Fruit fly (Drosophila melanogaster) whole organism, embryonic: ENCODE data around the gene CG10750.

Experiments used
- ATbp ChIP-seq: fragments of 200-800 bp; sonication (Bioruptor generic); optimal IDR thresholded peaks from 2 replicates; lab custom pipeline; 2017; ENCODE audit warnings: missing biosample characterization, mild to moderate bottlenecking, missing genetic modification characterization, missing genetic modification reagents
- CG10431 ChIP-seq: fragments of 200-800 bp; sonication (Bioruptor generic); optimal IDR thresholded peaks from 3 replicates; lab custom pipeline; 2018; ENCODE audit warnings: missing biosample characterization, mild to moderate bottlenecking, missing genetic modification characterization
- CG11504 ChIP-seq: fragments of 200-800 bp; sonication (Bioruptor generic); optimal IDR thresholded peaks from 3 replicates; lab custom pipeline; 2019; ENCODE audit warnings: missing biosample characterization, mild to moderate bottlenecking, missing genetic modification characterization, moderate library complexity
- CG13287 ChIP-seq: fragments of 200-800 bp; sonication (Bioruptor generic); IDR thresholded peaks from 2 replicates; pipeline ENCODE4 v1.3.6; 2022; ENCODE audit warnings: missing biosample characterization, missing genetic modification characterization; ENCODE audit not compliant: partially characterized antibody
- CG13624 ChIP-seq: fragments of 200-800 bp; sonication (Bioruptor generic); optimal IDR thresholded peaks from 2 replicates; lab custom pipeline; 2016; ENCODE audit warnings: missing biosample characterization, missing genetic modification characterization
- CG14014 ChIP-seq: fragments of 200-800 bp; sonication (Bioruptor generic); IDR thresholded peaks from 2 replicates; pipeline ENCODE4 v1.3.6; 2022; ENCODE audit warnings: missing biosample characterization, missing genetic modification characterization
- CG15269 ChIP-seq: fragments of 200-800 bp; sonication (Bioruptor generic); optimal IDR thresholded peaks from 2 replicates; lab custom pipeline; 2018; ENCODE audit warnings: missing biosample characterization, mild to moderate bottlenecking, missing genetic modification characterization, moderate library complexity
- CG1647 ChIP-seq: fragments of 200-800 bp; sonication (Bioruptor generic); optimal IDR thresholded peaks from 3 replicates; lab custom pipeline; 2016; ENCODE audit warnings: missing biosample characterization, missing genetic modification characterization
- CG2199 ChIP-seq: fragments of 200-800 bp; sonication (Bioruptor generic); IDR thresholded peaks from 3 replicates; pipeline ENCODE4 v1.3.6; 2022; ENCODE audit warnings: missing biosample characterization, missing genetic modification characterization
- CG30020 ChIP-seq: fragments of 200-800 bp; optimal IDR thresholded peaks from 2 replicates; lab custom pipeline; 2019; ENCODE audit warnings: missing biosample characterization, mild to moderate bottlenecking, missing genetic modification characterization, moderate library complexity
- CG31441 ChIP-seq: fragments of 200-800 bp; sonication (Bioruptor generic); IDR thresholded peaks from 2 replicates; pipeline ENCODE4 v1.3.6; 2022; ENCODE audit warnings: missing biosample characterization, missing genetic modification characterization
- CG32532 ChIP-seq: fragments of 200-800 bp; sonication (Bioruptor generic); IDR thresholded peaks from 2 replicates; pipeline ENCODE4 v1.3.6; 2022; ENCODE audit warnings: missing biosample characterization, missing genetic modification characterization
- CG34376 ChIP-seq: fragments of 200-800 bp; sonication (Bioruptor generic); optimal IDR thresholded peaks from 2 replicates; lab custom pipeline; 2018; ENCODE audit warnings: missing biosample characterization, mild to moderate bottlenecking, missing genetic modification characterization
- CG4820 ChIP-seq: fragments of 200-800 bp; sonication (Bioruptor generic); optimal IDR thresholded peaks from 3 replicates; lab custom pipeline; 2016; ENCODE audit warnings: missing biosample characterization, missing genetic modification characterization
- CG6254 ChIP-seq: fragments of 200-800 bp; sonication (Bioruptor generic); optimal IDR thresholded peaks from 3 replicates; lab custom pipeline; 2017; ENCODE audit warnings: mild to moderate bottlenecking, missing biosample characterization, missing genetic modification reagents, missing genetic modification characterization
- CG6765 ChIP-seq: fragments of 200-800 bp; sonication (Bioruptor generic); optimal IDR thresholded peaks from 3 replicates; lab custom pipeline; 2017; ENCODE audit warnings: missing biosample characterization, mild to moderate bottlenecking, missing genetic modification characterization
- CG8388 ChIP-seq: fragments of 200-800 bp; sonication (Bioruptor generic); optimal IDR thresholded peaks from 2 replicates; lab custom pipeline; 2019; ENCODE audit warnings: missing biosample characterization, mild to moderate bottlenecking, missing genetic modification characterization, moderate library complexity
- Chrac-16 ChIP-seq: fragments of 200-800 bp; sonication (Bioruptor generic); optimal IDR thresholded peaks from 3 replicates; lab custom pipeline; 2016; ENCODE audit warnings: missing biosample characterization, missing genetic modification characterization
- CoRest ChIP-seq: fragments of 200-800 bp; sonication (Bioruptor generic); optimal IDR thresholded peaks from 3 replicates; lab custom pipeline; 2018; ENCODE audit warnings: missing biosample characterization, mild to moderate bottlenecking, missing genetic modification characterization, moderate library complexity
- CrebB ChIP-seq: fragments of 200-800 bp; sonication (Bioruptor generic); optimal IDR thresholded peaks from 3 replicates; lab custom pipeline; 2018; ENCODE audit warnings: missing biosample characterization, mild to moderate bottlenecking, missing genetic modification characterization
- D19B ChIP-seq: fragments of 200-800 bp; sonication (Bioruptor generic); optimal IDR thresholded peaks from 2 replicates; lab custom pipeline; 2017; ENCODE audit warnings: missing biosample characterization, mild to moderate bottlenecking, missing genetic modification characterization
- Dad ChIP-seq: fragments of 200-800 bp; sonication (Bioruptor generic); optimal IDR thresholded peaks from 3 replicates; lab custom pipeline; 2016; ENCODE audit warnings: missing biosample characterization, missing genetic modification characterization
- Elba2 ChIP-seq: fragments of 200-800 bp; sonication (Bioruptor generic); optimal IDR thresholded peaks from 3 replicates; lab custom pipeline; 2016; ENCODE audit warnings: missing biosample characterization, missing genetic modification characterization
- Myb ChIP-seq: fragments of 200-800 bp; sonication (Bioruptor generic); optimal IDR thresholded peaks from 2 replicates; lab custom pipeline; 2016; ENCODE audit warnings: missing biosample characterization, missing genetic modification characterization
- NC2α ChIP-seq: fragments of 200-800 bp; sonication (Bioruptor generic); optimal IDR thresholded peaks from 2 replicates; lab custom pipeline; 2016; ENCODE audit warnings: missing biosample characterization, missing genetic modification characterization
- Nf-YC ChIP-seq: fragments of 200-800 bp; optimal IDR thresholded peaks from 3 replicates; lab custom pipeline; 2019; ENCODE audit warnings: missing biosample characterization, mild to moderate bottlenecking, missing genetic modification characterization, moderate library complexity
- Oli ChIP-seq: fragments of 200-800 bp; sonication (Bioruptor generic); optimal IDR thresholded peaks from 2 replicates; lab custom pipeline; 2018; ENCODE audit warnings: missing biosample characterization, mild to moderate bottlenecking, missing genetic modification characterization, moderate library complexity
- Pdp1 ChIP-seq, 2 experiments: fragments of 200-800 bp; sonication (Bioruptor generic); optimal IDR thresholded peaks; 3 replicates each; lab custom pipeline; 2016; ENCODE audit warnings: missing biosample characterization in 2 of 2, missing genetic modification characterization in 2 of 2, mild to moderate bottlenecking in 1 of 2, moderate library complexity in 1 of 2
- Poxn ChIP-seq: fragments of 200-800 bp; sonication (Bioruptor generic); IDR thresholded peaks from 2 replicates; pipeline ENCODE4 v1.3.6; 2022; ENCODE audit warnings: missing biosample characterization, missing genetic modification characterization
- Ptx1 ChIP-seq: fragments of 200-800 bp; sonication (Bioruptor generic); IDR thresholded peaks from 2 replicates; pipeline ENCODE4 v1.3.6; 2022; ENCODE audit warnings: missing biosample characterization, missing genetic modification characterization
- Rfx ChIP-seq: fragments of 200-800 bp; sonication (Bioruptor generic); IDR thresholded peaks from 2 replicates; pipeline ENCODE4 v1.3.6; 2022; ENCODE audit warnings: missing biosample characterization, missing genetic modification characterization
- Sin3A ChIP-seq: fragments of >200 bp; optimal IDR thresholded peaks from 2 replicates; lab custom pipeline; 2018
- Sry-β ChIP-seq: fragments of 200-800 bp; sonication (Bioruptor generic); optimal IDR thresholded peaks from 2 replicates; lab custom pipeline; 2018; ENCODE audit warnings: missing biosample characterization, mild to moderate bottlenecking, missing genetic modification characterization, moderate library complexity
- Xrp1 ChIP-seq: fragments of 200-800 bp; sonication (Bioruptor generic); IDR thresholded peaks from 2 replicates; pipeline ENCODE4 v1.3.6; 2022; ENCODE audit warnings: missing biosample characterization, missing genetic modification characterization
- amos ChIP-seq: fragments of 200-800 bp; sonication (Bioruptor generic); IDR thresholded peaks from 2 replicates; pipeline ENCODE4 v1.3.6; 2022; ENCODE audit warnings: missing biosample characterization, missing genetic modification characterization; ENCODE audit not compliant: partially characterized antibody
- ara ChIP-seq: fragments of 200-800 bp; sonication (Bioruptor generic); IDR thresholded peaks from 2 replicates; pipeline ENCODE4 v1.3.6; 2022; ENCODE audit warnings: missing biosample characterization, missing genetic modification characterization
- ase ChIP-seq: fragments of 200-800 bp; sonication (Bioruptor generic); IDR thresholded peaks from 3 replicates; pipeline ENCODE4 v1.3.6; 2022; ENCODE audit warnings: missing biosample characterization, missing genetic modification characterization
- caup ChIP-seq: fragments of 200-800 bp; sonication (Bioruptor generic); optimal IDR thresholded peaks from 3 replicates; lab custom pipeline; 2017; ENCODE audit warnings: missing biosample characterization, mild to moderate bottlenecking, missing genetic modification characterization, moderate library complexity; ENCODE audit not compliant: severe bottlenecking
- cg ChIP-seq: fragments of 200-800 bp; sonication (Bioruptor generic); optimal IDR thresholded peaks from 3 replicates; lab custom pipeline; 2019; ENCODE audit warnings: missing biosample characterization, mild to moderate bottlenecking, missing genetic modification characterization, moderate library complexity
- ind ChIP-seq: fragments of 200-800 bp; sonication (Bioruptor generic); optimal IDR thresholded peaks from 3 replicates; lab custom pipeline; 2016; ENCODE audit warnings: missing biosample characterization, missing genetic modification characterization
- jumu ChIP-seq: fragments of 200-800 bp; sonication (Bioruptor generic); optimal IDR thresholded peaks from 3 replicates; lab custom pipeline; 2016; ENCODE audit warnings: missing biosample characterization, missing genetic modification characterization
- lbe ChIP-seq: fragments of 200-800 bp; sonication (Bioruptor generic); optimal IDR thresholded peaks from 2 replicates; lab custom pipeline; 2016; ENCODE audit warnings: missing biosample characterization, mild to moderate bottlenecking, missing genetic modification characterization
- mld ChIP-seq: fragments of 200-800 bp; sonication (Bioruptor generic); IDR thresholded peaks from 3 replicates; pipeline ENCODE4 v1.3.6; 2022; ENCODE audit warnings: missing biosample characterization, missing genetic modification characterization; ENCODE audit not compliant: partially characterized antibody
- odd ChIP-seq: fragments of 200-800 bp; sonication (Bioruptor generic); optimal IDR thresholded peaks from 2 replicates; lab custom pipeline; 2017; ENCODE audit warnings: missing biosample characterization, mild to moderate bottlenecking, missing genetic modification characterization
- pita ChIP-seq: fragments of 200-800 bp; sonication (Bioruptor generic); optimal IDR thresholded peaks from 2 replicates; lab custom pipeline; 2017; ENCODE audit warnings: missing biosample characterization, mild to moderate bottlenecking, missing genetic modification characterization
- pum ChIP-seq: fragments of 200-800 bp; sonication (Bioruptor generic); optimal IDR thresholded peaks from 2 replicates; lab custom pipeline; 2016; ENCODE audit warnings: missing biosample characterization, missing genetic modification characterization
- ranshi ChIP-seq: fragments of 200-800 bp; sonication (Bioruptor generic); IDR thresholded peaks from 2 replicates; pipeline ENCODE4 v1.3.6; 2022; ENCODE audit warnings: missing biosample characterization, missing genetic modification characterization
- sna ChIP-seq: fragments of 200-800 bp; sonication (Bioruptor generic); IDR thresholded peaks from 2 replicates; pipeline ENCODE4 v1.3.6; 2022; ENCODE audit warnings: missing biosample characterization, missing genetic modification characterization; ENCODE audit not compliant: partially characterized antibody
- vvl ChIP-seq: fragments of 200-800 bp; sonication (Bioruptor generic); IDR thresholded peaks from 2 replicates; pipeline ENCODE4 v1.3.6; 2022; ENCODE audit warnings: missing biosample characterization, missing genetic modification characterization
- z ChIP-seq: fragments of 200-800 bp; sonication (Bioruptor generic); IDR thresholded peaks from 3 replicates; pipeline ENCODE4 v1.3.6; 2022; ENCODE audit warnings: missing biosample characterization, missing genetic modification characterization
- zen ChIP-seq: fragments of 200-800 bp; sonication (Bioruptor generic); optimal IDR thresholded peaks from 3 replicates; lab custom pipeline; 2018; ENCODE audit warnings: missing biosample characterization, mild to moderate bottlenecking, missing genetic modification characterization, moderate library complexity

The CG10750 gene

DNA sequence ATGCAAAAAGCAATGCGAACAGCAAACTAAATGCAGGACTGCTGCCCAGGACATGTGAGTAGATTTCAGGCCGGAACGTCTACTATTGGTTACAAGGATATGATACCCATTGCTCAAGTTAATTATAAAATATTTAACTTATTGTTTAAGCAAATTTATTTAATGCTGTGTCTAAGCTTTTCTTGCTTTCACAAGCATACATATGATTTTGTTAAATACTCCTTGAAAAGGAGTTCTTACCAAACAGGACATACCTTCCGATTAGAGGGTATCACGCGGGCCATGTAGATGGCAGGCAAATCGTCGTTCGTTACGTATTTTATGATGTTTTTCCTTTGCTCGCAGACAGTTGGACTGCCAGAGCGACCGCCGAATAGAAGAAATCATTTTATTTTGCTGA lies 14.5 kb upstream of the CG10750 start (continued):
- TF ChIP-seq CG6254, result no peak
- TF ChIP-seq ase (GFP tag; lab: Robert Waterston, UW), result no peak
- peak; percentile 39; the same call in 1 of the 2 replicates for TF ChIP-seq CG14014 (GFP tag; lab: Robert Waterston, UW)
- TF ChIP-seq pita (GFP tag; lab: Kevin White, UChicago), result no peak
- no peak for TF ChIP-seq CG34376 (GFP tag; lab: Kevin White, UChicago)
- TF ChIP-seq Pdp1 (GFP tag; optimal IDR thresholded peaks at IDR 0.05; lab: Kevin White, UChicago), result no peak
- TF ChIP-seq Elba2 (GFP tag; lab: Kevin White, UChicago), result no peak
- TF ChIP-seq CrebB (tag; lab: Kevin White, UChicago), result no peak
- TF ChIP-seq ind (GFP tag; lab: Kevin White, UChicago), result peak; percentile 1
- TF ChIP-seq CG2199, result no peak
- TF ChIP-seq cg (GFP tag; lab: Kevin White, UChicago), result no peak
- no peak for TF ChIP-seq lbe (GFP tag; lab: Kevin White, UChicago)
- TF ChIP-seq jumu, result no peak
- no peak for TF ChIP-seq z
- TF ChIP-seq CG10431 (GFP tag; lab: Kevin White, UChicago), result no peak
- peak; percentile 17 for TF ChIP-seq CG4820 (GFP tag; lab: Kevin White, UChicago)
- TF ChIP-seq CoRest (tag; lab: Kevin White, UChicago), result peak; percentile 24
- TF ChIP-seq CG15269 (tag; lab: Kevin White, UChicago), result peak; percentile 47
- TF ChIP-seq amos (GFP tag; lab: Robert Waterston, UW), result no peak
- TF ChIP-seq CG31441, result peak; percentile 39; the same call in 1 of the 2 replicates
- TF ChIP-seq Chrac-16 (GFP tag; lab: Kevin White, UChicago), result peak; percentile 28
- peak; percentile 18 for TF ChIP-seq CG8388 (GFP tag; lab: Kevin White, UChicago)
- no peak for TF ChIP-seq CG13287 (GFP tag; lab: Robert Waterston, UW)
- no peak for TF ChIP-seq ATbp (GFP tag; lab: Kevin White, UChicago)
- no peak for TF ChIP-seq CG6765 (GFP tag; lab: Kevin White, UChicago)
- TF ChIP-seq NC2α (GFP tag; lab: Kevin White, UChicago), result no peak
- TF ChIP-seq Myb, result no peak
- TF ChIP-seq CG11504 (tag; lab: Kevin White, UChicago), result peak; percentile 63
- TF ChIP-seq Poxn (GFP tag; lab: Robert Waterston, UW), result no peak
- TF ChIP-seq CG32532 (GFP tag; lab: Robert Waterston, UW), result peak; percentile 57
- TF ChIP-seq Rfx, result peak; percentile 50
- no peak for TF ChIP-seq Dad (GFP tag; lab: Kevin White, UChicago)
- no peak for TF ChIP-seq mld (GFP tag; lab: Robert Waterston, UW)
- 0 out of 2 replicates have a peak, but pooled peaks have one; percentile 25 for TF ChIP-seq vvl
- TF ChIP-seq zen (tag; lab: Kevin White, UChicago), result peak; percentile 86
- TF ChIP-seq Ptx1 (GFP tag; lab: Robert Waterston, UW), result peak; percentile 62
- no peak for TF ChIP-seq Nf-YC
- no peak for TF ChIP-seq odd (GFP tag; lab: Kevin White, UChicago)
- no peak for TF ChIP-seq Sin3A (lab: Kevin White, UChicago)
- peak; percentile 54 for TF ChIP-seq Oli (tag; lab: Kevin White, UChicago)
- no peak for TF ChIP-seq Sry-β (GFP tag; lab: Kevin White, UChicago)
- TF ChIP-seq pum (GFP tag; lab: Kevin White, UChicago), result no peak
- TF ChIP-seq CG30020 (tag; lab: Kevin White, UChicago), result no peak
- TF ChIP-seq D19B (GFP tag; lab: Kevin White, UChicago), result peak; percentile 75
- TF ChIP-seq ranshi (GFP tag; lab: Robert Waterston, UW), result no peak; the same call in 1 of the 2 replicates
- peak; percentile 51; the same call in 1 of the 2 replicates for TF ChIP-seq ara
- TF ChIP-seq Xrp1 (GFP tag; lab: Robert Waterston, UW), result peak; percentile 51; the same call in 1 of the 2 replicates
- no peak for TF ChIP-seq sna (GFP tag; lab: Robert Waterston, UW)
- TF ChIP-seq CG13624 (GFP tag; lab: Kevin White, UChicago), result no peak
- no peak for TF ChIP-seq CG1647
- TF ChIP-seq caup (GFP tag; lab: Kevin White, UChicago), result peak; percentile 52
